Worm (Caenorhabditis elegans): ENCODE data around the gene F08B12.11.

The F08B12.11 gene

ce11 chrX:11406784-11407183, 21.9 kb downstream of the F08B12.11 start:
- TF ChIP-seq lin-32 (GFP tag; optimal IDR thresholded peaks at IDR 0.05), result no peak
- TF ChIP-seq elt-3 (tag; optimal IDR thresholded peaks at IDR 0.05), result no peak
- no peak for TF ChIP-seq tbx-8 (GFP tag; optimal IDR thresholded peaks at IDR 0.05)
- no peak for TF ChIP-seq unc-62 (GFP tag; optimal IDR thresholded peaks at IDR 0.05)
- no peak for TF ChIP-seq unc-39 (tag; optimal IDR thresholded peaks at IDR 0.05)
- no peak for TF ChIP-seq sptf-1 (tag; optimal IDR thresholded peaks at IDR 0.05)
- TF ChIP-seq drap-1 (GFP tag; optimal IDR thresholded peaks at IDR 0.05), result no peak
- no peak for TF ChIP-seq unc-120 (tag; optimal IDR thresholded peaks at IDR 0.05; ENCODE audit: poor library complexity, severe bottlenecking)
- TF ChIP-seq elt-1 (tag; optimal IDR thresholded peaks at IDR 0.05; ENCODE audit: borderline replicate concordance, insufficient read depth), result no peak
- no peak for TF ChIP-seq nhr-237 (tag; optimal IDR thresholded peaks at IDR 0.05)
- TF ChIP-seq nhr-76 (tag; optimal IDR thresholded peaks at IDR 0.05), result no peak
- no peak for TF ChIP-seq nhr-12 (tag; optimal IDR thresholded peaks at IDR 0.05)
- TF ChIP-seq mls-2 (tag; optimal IDR thresholded peaks at IDR 0.05), result no peak
- no peak for TF ChIP-seq nhr-28 (tag; optimal IDR thresholded peaks at IDR 0.05)
- no peak for TF ChIP-seq flh-1 (GFP tag; optimal IDR thresholded peaks at IDR 0.05)
- no peak for TF ChIP-seq zip-8 (tag; optimal IDR thresholded peaks at IDR 0.05)
- TF ChIP-seq ham-2 (GFP tag; optimal IDR thresholded peaks at IDR 0.05), result no peak
- no peak for TF ChIP-seq lin-13 (tag; optimal IDR thresholded peaks at IDR 0.05)
- TF ChIP-seq cnd-1 (tag; optimal IDR thresholded peaks at IDR 0.05), result no peak
- TF ChIP-seq sem-2 (GFP tag; optimal IDR thresholded peaks at IDR 0.05), result no peak

ce11 chrX:11407682-11408335, 23.0 kb downstream of the F08B12.11 start, which contains the start of gene F08B12.4:
Gene F08B12.4, minus strand, starts transcription at chrX:11407732.
- TF ChIP-seq nhr-12 (tag; optimal IDR thresholded peaks at IDR 0.05), result no peak
- no peak for TF ChIP-seq ceh-39 (tag; optimal IDR thresholded peaks at IDR 0.05)
- no peak for TF ChIP-seq ces-1 (GFP tag; optimal IDR thresholded peaks at IDR 0.05)
- no peak for TF ChIP-seq blmp-1 (tag; optimal IDR thresholded peaks at IDR 0.05)
- TF ChIP-seq elt-3 (tag; optimal IDR thresholded peaks at IDR 0.05), result no peak
- TF ChIP-seq sptf-1 (tag; optimal IDR thresholded peaks at IDR 0.05), result no peak
- TF ChIP-seq lsy-2 (tag; optimal IDR thresholded peaks at IDR 0.05), result no peak
- no peak for TF ChIP-seq tbx-8 (GFP tag; optimal IDR thresholded peaks at IDR 0.05)
- TF ChIP-seq bed-3 (GFP tag; optimal IDR thresholded peaks at IDR 0.05), result no peak
- TF ChIP-seq ceh-43 (GFP tag; optimal IDR thresholded peaks at IDR 0.05), result no peak
- no peak for TF ChIP-seq unc-39 (tag; optimal IDR thresholded peaks at IDR 0.05)

ce11 chrX:11409457-11409856, 24.6 kb downstream of the F08B12.11 start:
- TF ChIP-seq sem-2 (GFP tag; optimal IDR thresholded peaks at IDR 0.05), result no peak
- TF ChIP-seq zip-8 (tag; optimal IDR thresholded peaks at IDR 0.05), result no peak
- no peak for TF ChIP-seq M03D4.4 (tag; optimal IDR thresholded peaks at IDR 0.05)
- TF ChIP-seq unc-62 (GFP tag; optimal IDR thresholded peaks at IDR 0.05), result no peak
- TF ChIP-seq drap-1 (GFP tag; optimal IDR thresholded peaks at IDR 0.05), result no peak
- no peak for TF ChIP-seq ham-2 (GFP tag; optimal IDR thresholded peaks at IDR 0.05)
- no peak for TF ChIP-seq lsy-2 (tag; optimal IDR thresholded peaks at IDR 0.05)
- no peak for TF ChIP-seq nhr-28 (tag; optimal IDR thresholded peaks at IDR 0.05)
- no peak for TF ChIP-seq tbx-8 (GFP tag; optimal IDR thresholded peaks at IDR 0.05)

ce11 chrX:11411675-11412074, 26.8 kb downstream of the F08B12.11 start:
- TF ChIP-seq M03D4.4 (tag; optimal IDR thresholded peaks at IDR 0.05) (no peak), nhr-76 (tag; optimal IDR thresholded peaks at IDR 0.05) (no peak), ces-1 (GFP tag; optimal IDR thresholded peaks at IDR 0.05) (no peak), nhr-237 (tag; optimal IDR thresholded peaks at IDR 0.05) (no peak), nhr-2 (tag; optimal IDR thresholded peaks at IDR 0.05) (no peak), nhr-12 (tag; optimal IDR thresholded peaks at IDR 0.05) (no peak), ham-2 (GFP tag; optimal IDR thresholded peaks at IDR 0.05) (no peak), sptf-1 (tag; optimal IDR thresholded peaks at IDR 0.05) (no peak), elt-3 (tag; optimal IDR thresholded peaks at IDR 0.05) (no peak), mab-5 (tag; optimal IDR thresholded peaks at IDR 0.05) (no peak), lin-13 (tag; optimal IDR thresholded peaks at IDR 0.05) (no peak), zip-8 (tag; optimal IDR thresholded peaks at IDR 0.05) (no peak), snpc-4 (tag; optimal IDR thresholded peaks at IDR 0.05) (no peak), drap-1 (GFP tag; optimal IDR thresholded peaks at IDR 0.05) (no peak), sem-2 (GFP tag; optimal IDR thresholded peaks at IDR 0.05) (no peak), lsy-2 (tag; optimal IDR thresholded peaks at IDR 0.05) (no peak), ceh-83 (GFP tag; optimal IDR thresholded peaks at IDR 0.05) (no peak)
